Worm (Caenorhabditis elegans): ENCODE data around the gene T01C8.3.

DNA sequence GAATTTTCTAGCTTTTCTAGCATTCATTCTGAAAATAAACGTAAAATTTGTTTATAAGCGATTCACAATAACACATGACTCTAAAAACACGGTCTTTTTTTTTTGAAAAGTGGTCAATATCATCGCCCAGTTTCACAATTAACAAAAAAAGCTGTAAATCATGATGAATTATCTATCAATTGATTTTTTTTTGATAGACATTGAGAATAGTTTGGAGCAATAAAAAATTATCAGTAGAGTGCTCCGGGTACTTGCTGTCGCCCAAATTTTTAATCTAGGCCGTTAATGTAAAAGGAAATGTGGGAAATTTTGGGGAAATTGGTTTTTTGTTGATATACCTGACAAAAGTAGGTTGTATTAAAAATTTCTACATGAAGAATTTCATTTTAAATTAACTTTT is 9.6 kb downstream of the T01C8.3 start:
- TF ChIP-seq tbx-37 (GFP tag; conservative IDR thresholded peaks at IDR 0.05) (no peak), pes-1 (GFP tag; IDR thresholded peaks at IDR 0.05) (no peak), flt-1 (GFP tag; IDR thresholded peaks at IDR 0.05) (no peak), ets-7 (tag; optimal IDR thresholded peaks at IDR 0.05) (no peak), ama-1 (optimal IDR thresholded peaks at IDR 0.05) (no peak), F13C5.2 (tag; optimal IDR thresholded peaks at IDR 0.05) (no peak), scrt-1 (GFP tag; IDR thresholded peaks at IDR 0.05) (no peak), aly-1 (tag; optimal IDR thresholded peaks at IDR 0.05) (no peak), hnd-1 (tag; optimal IDR thresholded peaks at IDR 0.05) (no peak), ceh-36 (tag; optimal IDR thresholded peaks at IDR 0.05) (no peak), tra-4 (tag; optimal IDR thresholded peaks at IDR 0.05) (no peak)
